Fruit fly (Drosophila melanogaster): Measurements from ENCODE around the gene CG14543.
A peak's percentile ranks its signal among the peaks of the same experiment; 100 is the strongest.

CG14543 gene

DNA sequence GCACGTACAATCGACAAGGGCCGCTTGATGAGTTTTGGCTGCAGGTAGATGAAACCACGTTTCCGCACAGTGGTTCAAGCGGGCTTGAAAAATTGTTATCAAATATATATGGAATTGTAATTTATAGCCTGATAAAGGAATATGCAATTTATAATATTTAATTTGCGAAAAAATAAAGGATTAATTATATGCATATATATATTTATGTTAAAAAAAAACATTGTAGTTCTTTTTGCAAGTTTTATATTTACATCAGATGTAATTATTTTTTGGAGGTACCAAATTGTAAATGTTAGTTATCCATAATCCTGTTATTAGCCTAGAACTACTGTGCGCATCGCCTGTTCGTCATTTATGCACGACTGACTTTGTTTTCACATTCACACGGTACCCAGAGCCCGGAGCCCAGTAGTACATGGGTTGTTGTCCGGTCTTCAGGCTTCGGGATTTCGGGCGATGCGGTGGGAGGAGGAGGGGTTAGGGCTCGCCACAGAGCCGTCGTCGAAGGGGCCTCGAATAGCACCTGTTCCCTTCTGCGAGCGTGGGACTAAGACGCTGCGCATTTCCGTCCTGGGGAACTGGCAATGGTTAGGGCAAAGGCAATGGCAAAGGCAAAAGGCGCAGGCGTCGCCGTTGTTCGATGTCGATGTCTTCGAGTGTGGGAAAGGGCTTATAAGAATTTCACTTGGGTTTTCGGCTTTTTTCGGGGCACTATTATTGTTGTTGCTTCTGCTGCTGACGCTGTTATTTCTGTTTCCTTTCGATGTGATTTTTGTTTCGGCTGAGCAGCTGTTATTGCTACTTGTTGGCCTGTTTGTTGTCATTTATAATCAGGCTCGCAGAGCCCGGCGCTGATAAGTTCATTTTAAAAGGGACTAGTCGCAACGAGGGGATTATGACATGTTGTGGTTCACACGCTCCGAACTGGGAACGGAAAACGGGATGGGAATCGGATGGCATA lies 38.4 kb upstream of the CG14543 start (continued):
- no peak for TF ChIP-seq Sry-β (GFP tag; optimal IDR thresholded peaks at IDR 0.05)
- TF ChIP-seq Dip2 (GFP tag; IDR thresholded peaks at IDR 0.05), result no peak
- peak; percentile 72 for TF ChIP-seq CG10462 (GFP tag; optimal IDR thresholded peaks at IDR 0.05)
- TF ChIP-seq slp2 (GFP tag; optimal IDR thresholded peaks at IDR 0.05), result no peak
- no peak for TF ChIP-seq tup (GFP tag; optimal IDR thresholded peaks at IDR 0.05)
- TF ChIP-seq inv (GFP tag; IDR thresholded peaks at IDR 0.05; ENCODE audit: partially characterized antibody), result no peak
- TF ChIP-seq CG13296 (GFP tag; optimal IDR thresholded peaks at IDR 0.05), result peak; percentile 32
- TF ChIP-seq hb (GFP tag; IDR thresholded peaks at IDR 0.05; ENCODE audit: partially characterized antibody), result no peak
- TF ChIP-seq CG12659 (GFP tag; optimal IDR thresholded peaks at IDR 0.05), result peak; percentile 69
- peak; percentile 69 for TF ChIP-seq CG18599 (GFP tag; optimal IDR thresholded peaks at IDR 0.05)
- TF ChIP-seq CG18619 (GFP tag; optimal IDR thresholded peaks at IDR 0.05), result peak; percentile 73
- TF ChIP-seq C15 (GFP tag; IDR thresholded peaks at IDR 0.05), result no peak
- peak; percentile 58 for TF ChIP-seq HLH3B (GFP tag; IDR thresholded peaks at IDR 0.05)
- TF ChIP-seq CG31441 (GFP tag; IDR thresholded peaks at IDR 0.05), result peak; percentile 96
- no peak for TF ChIP-seq cad (GFP tag; optimal IDR thresholded peaks at IDR 0.05)
- TF ChIP-seq her (GFP tag; optimal IDR thresholded peaks at IDR 0.05), result no peak
- TF ChIP-seq CG33557 (GFP tag; optimal IDR thresholded peaks at IDR 0.05), result peak; percentile 99
- no peak for TF ChIP-seq pnt (GFP tag; optimal IDR thresholded peaks at IDR 0.05)
- no peak for TF ChIP-seq CG9876 (GFP tag; optimal IDR thresholded peaks at IDR 0.05)
- peak; percentile 35; the same call in 1 of the 2 replicates for TF ChIP-seq H2.0 (GFP tag; IDR thresholded peaks at IDR 0.05)
- no peak for TF ChIP-seq fu2 (GFP tag; optimal IDR thresholded peaks at IDR 0.05)
- no peak for TF ChIP-seq Bteb2 (GFP tag; optimal IDR thresholded peaks at IDR 0.05)
- TF ChIP-seq lmd (GFP tag; IDR thresholded peaks at IDR 0.05), result peak; percentile 65; the same call in 1 of the 2 replicates
- TF ChIP-seq CkIIα-i1 (GFP tag; IDR thresholded peaks at IDR 0.05), result no peak
- no peak; the same call in 1 of the 2 replicates for TF ChIP-seq rib (GFP tag; IDR thresholded peaks at IDR 0.05)
- TF ChIP-seq Optix (GFP tag; IDR thresholded peaks at IDR 0.05), result no peak
- TF ChIP-seq CG6854 (GFP tag; optimal IDR thresholded peaks at IDR 0.05), result no peak
- peak; percentile 94 for TF ChIP-seq CG12391 (tag; optimal IDR thresholded peaks at IDR 0.05)
- peak; percentile 88 for TF ChIP-seq CG18476 (GFP tag; optimal IDR thresholded peaks at IDR 0.05)
- TF ChIP-seq Oaz (GFP tag; IDR thresholded peaks at IDR 0.05), result no peak
- no peak for TF ChIP-seq Doc2 (GFP tag; IDR thresholded peaks at IDR 0.05)
- no peak for TF ChIP-seq CG12769 (tag; optimal IDR thresholded peaks at IDR 0.05)
- peak; percentile 56 for TF ChIP-seq CG12219 (GFP tag; optimal IDR thresholded peaks at IDR 0.05)
- TF ChIP-seq CHES-1-like (GFP tag; optimal IDR thresholded peaks at IDR 0.05), result no peak
- no peak; the same call in 1 of the 2 replicates for TF ChIP-seq Rx (GFP tag; IDR thresholded peaks at IDR 0.05)
- TF ChIP-seq CG3163 (GFP tag; optimal IDR thresholded peaks at IDR 0.05), result no peak
- no peak for TF ChIP-seq gsb (GFP tag; IDR thresholded peaks at IDR 0.05)
- no peak for TF ChIP-seq CG7987 (GFP tag; optimal IDR thresholded peaks at IDR 0.05)
- no peak for TF ChIP-seq sob (GFP tag; IDR thresholded peaks at IDR 0.05)
- peak; percentile 22 for TF ChIP-seq NfI (GFP tag; optimal IDR thresholded peaks at IDR 0.05)
- TF ChIP-seq CG2875 (GFP tag; optimal IDR thresholded peaks at IDR 0.05), result peak; percentile 86
- TF ChIP-seq CG11696 (GFP tag; IDR thresholded peaks at IDR 0.05), result no peak
- TF ChIP-seq CG14710 (tag; optimal IDR thresholded peaks at IDR 0.05), result peak; percentile 96
- no peak for TF ChIP-seq CG8089 (GFP tag; optimal IDR thresholded peaks at IDR 0.05)
- TF ChIP-seq B-H1 (GFP tag; IDR thresholded peaks at IDR 0.05), result peak; percentile 30; the same call in 1 of the 3 replicates
- TF ChIP-seq Hmx (GFP tag; optimal IDR thresholded peaks at IDR 0.05), result no peak
- no peak for TF ChIP-seq Hr39 (optimal IDR thresholded peaks at IDR 0.05)
- TF ChIP-seq CG9215 (GFP tag; IDR thresholded peaks at IDR 0.05), result no peak
- peak; percentile 96 for TF ChIP-seq CG17361 (GFP tag; IDR thresholded peaks at IDR 0.05)
